ENCODE assay signal across 3 fruit fly cellular contexts in genomic region chrX:11573529-11573928, dm6.
A peak's percentile ranks its signal among the peaks of the same experiment; 100 is the strongest.
TF ChIP-seq lines count a peak whose summit lies in the region.

Gene CG11696, plus strand, starts transcription at chrX:11573731.

- TF ChIP-seq CTCF in whole organism, embryonic (GFP tag; optimal IDR thresholded peaks at IDR 0.05; lab: Kevin White, UChicago): no peak

TF ChIP-seq in whole organism, embryonic, 481 proteins besides CTCF, POLR2A, EP300 and RAD21 (continues in another document):
- TF ChIP-seq CG8944 (GFP tag; optimal IDR thresholded peaks at IDR 0.05; lab: Kevin White, UChicago) (no peak), CG3847 (GFP tag; IDR thresholded peaks at IDR 0.05; lab: Robert Waterston, UW) (peak; percentile 26; the same call in 1 of the 2 replicates), tgo (GFP tag; IDR thresholded peaks at IDR 0.05; lab: Robert Waterston, UW) (no peak), gfzf (GFP tag; optimal IDR thresholded peaks at IDR 0.05; lab: Kevin White, UChicago) (peak; percentile 22), B-H2 (GFP tag; optimal IDR thresholded peaks at IDR 0.05; lab: Kevin White, UChicago) (no peak), dimm (GFP tag; IDR thresholded peaks at IDR 0.05; lab: Robert Waterston, UW) (no peak), Nf-YC (tag; optimal IDR thresholded peaks at IDR 0.05; lab: Kevin White, UChicago) (peak; percentile 4), CG14441 (GFP tag; IDR thresholded peaks at IDR 0.05; lab: Robert Waterston, UW) (no peak), gem (tag; optimal IDR thresholded peaks at IDR 0.05; lab: Kevin White, UChicago) (no peak), sob (GFP tag; IDR thresholded peaks at IDR 0.05; lab: Robert Waterston, UW) (no peak), Ptx1 (GFP tag; IDR thresholded peaks at IDR 0.05; lab: Robert Waterston, UW) (no peak), Med (GFP tag; lab: Kevin White, UChicago) (peak; percentile 52), CG8290 (GFP tag; optimal IDR thresholded peaks at IDR 0.05; lab: Kevin White, UChicago) (no peak), CG8290 (tag; optimal IDR thresholded peaks at IDR 0.05; lab: Kevin White, UChicago) (peak in 1 of 2 experiments; percentile 25), lilli (GFP tag; optimal IDR thresholded peaks at IDR 0.05; lab: Kevin White, UChicago) (peak; percentile 3), ac (GFP tag; optimal IDR thresholded peaks at IDR 0.05; lab: Kevin White, UChicago) (no peak), CG11247 (GFP tag; IDR thresholded peaks at IDR 0.05; lab: Robert Waterston, UW) (no peak), CG1603 (tag; optimal IDR thresholded peaks at IDR 0.05; lab: Kevin White, UChicago) (peak; percentile 16), Rfx (GFP tag; IDR thresholded peaks at IDR 0.05; lab: Robert Waterston, UW) (peak; percentile 31; the same call in 1 of the 2 replicates), Scr (GFP tag; IDR thresholded peaks at IDR 0.05; lab: Robert Waterston, UW; ENCODE audit: partially characterized antibody) (no peak), grau (tag; optimal IDR thresholded peaks at IDR 0.05; lab: Kevin White, UChicago) (no peak), TFAM (GFP tag; optimal IDR thresholded peaks at IDR 0.05; lab: Kevin White, UChicago) (no peak), MBD-R2 (GFP tag; IDR thresholded peaks at IDR 0.05; lab: Robert Waterston, UW) (peak; percentile 73; the same call in 1 of the 2 replicates), Meics (GFP tag; optimal IDR thresholded peaks at IDR 0.05; lab: Kevin White, UChicago) (no peak), prd (optimal IDR thresholded peaks at IDR 0.05; lab: Kevin White, UChicago) (no peak), prd (GFP tag; IDR thresholded peaks at IDR 0.05; lab: Robert Waterston, UW) (peak; percentile 9; the same call in 1 of the 3 replicates), Hr78 (GFP tag; optimal IDR thresholded peaks at IDR 0.05; lab: Kevin White, UChicago) (no peak), onecut (GFP tag; IDR thresholded peaks at IDR 0.05; lab: Robert Waterston, UW) (no peak), row (GFP tag; IDR thresholded peaks at IDR 0.05; lab: Robert Waterston, UW) (peak; percentile 57), repo (GFP tag; optimal IDR thresholded peaks at IDR 0.05; lab: Kevin White, UChicago) (no peak), Max (GFP tag; optimal IDR thresholded peaks at IDR 0.05; lab: Kevin White, UChicago) (no peak)

TF ChIP-seq in whole organism, prepupa, 60 proteins besides CTCF, POLR2A, EP300 and RAD21:
- no peak for TF ChIP-seq lz (GFP tag; optimal IDR thresholded peaks at IDR 0.05; lab: Kevin White, UChicago)
- TF ChIP-seq Eip78C (GFP tag; lab: Kevin White, UChicago): peak; percentile 37
- no peak for TF ChIP-seq ss (GFP tag; optimal IDR thresholded peaks at IDR 0.05; lab: Kevin White, UChicago)
- TF ChIP-seq CG6792 (GFP tag; optimal IDR thresholded peaks at IDR 0.05; lab: Kevin White, UChicago): no peak
- no peak for TF ChIP-seq pdm3 (GFP tag; optimal IDR thresholded peaks at IDR 0.05; lab: Kevin White, UChicago)

TF ChIP-seq in whole organism, wandering third instar larva, 38 proteins besides CTCF, POLR2A, EP300 and RAD21:
- TF ChIP-seq fru (GFP tag; optimal IDR thresholded peaks at IDR 0.05; lab: Kevin White, UChicago) (no peak), Myc (optimal IDR thresholded peaks at IDR 0.05; lab: Kevin White, UChicago) (peak; percentile 62)
